Worm (Caenorhabditis elegans) whole organism, L2 larva: ENCODE measurements around the gene atg-13.
A peak's percentile ranks its signal among the peaks of the same experiment; 100 is the strongest.

Source experiments
- C34F6.9 ChIP-seq: fragments of 150-350 bp; optimal IDR thresholded peaks from 2 replicates; lab custom pipeline; 2014; ENCODE audit warnings: missing biosample characterization, missing genetic modification characterization
- F13H6.1 ChIP-seq: sonication (generic microtip); optimal IDR thresholded peaks from 2 replicates; lab custom pipeline; 2016; ENCODE audit warnings: missing genetic modification characterization, missing compliant biosample characterization
- R02D3.7 ChIP-seq: fragments of 150-350 bp; optimal IDR thresholded peaks from 2 replicates; lab custom pipeline; 2014; ENCODE audit warnings: missing biosample characterization, missing genetic modification characterization
- Y55F3AM.14 ChIP-seq: fragments of 200-800 bp; sonication (Bioruptor generic); optimal IDR thresholded peaks from 2 replicates; lab custom pipeline; 2018; ENCODE audit warnings: mild to moderate bottlenecking, missing genetic modification characterization, missing compliant biosample characterization
- ZK546.5 ChIP-seq: sonication (generic microtip); optimal IDR thresholded peaks from 2 replicates; lab custom pipeline; 2017; ENCODE audit warnings: missing biosample characterization, missing genetic modification characterization
- ama-1 ChIP-seq: fragments of 150-350 bp; optimal IDR thresholded peaks from 2 replicates; lab custom pipeline; 2018; ENCODE audit warnings: inconsistent platforms
- blmp-1 ChIP-seq: sonication (generic microtip); optimal IDR thresholded peaks from 2 replicates; lab custom pipeline; 2017; ENCODE audit warnings: missing genetic modification characterization, mild to moderate bottlenecking, missing compliant biosample characterization, antibody characterized with exemption, moderate library complexity; ENCODE audit not compliant: insufficient read depth
- ceh-82 ChIP-seq: fragments of 150-350 bp; optimal IDR thresholded peaks from 2 replicates; lab custom pipeline; 2014; ENCODE audit warnings: missing biosample characterization, missing genetic modification characterization
- crh-2 ChIP-seq: sonication (generic microtip); optimal IDR thresholded peaks from 2 replicates; lab custom pipeline; 2017; ENCODE audit warnings: missing biosample characterization, missing genetic modification characterization
- dmd-4 ChIP-seq: sonication (generic microtip); optimal IDR thresholded peaks from 2 replicates; lab custom pipeline; 2017; ENCODE audit warnings: missing biosample characterization, missing genetic modification characterization
- egl-27 ChIP-seq: sonication (generic microtip); optimal IDR thresholded peaks from 3 replicates; lab custom pipeline; 2017; ENCODE audit warnings: missing biosample characterization, missing genetic modification reagents, missing genetic modification characterization
- elt-3 ChIP-seq: sonication (generic microtip); optimal IDR thresholded peaks from 2 replicates; lab custom pipeline; 2017; ENCODE audit warnings: missing biosample characterization, missing genetic modification characterization
- fos-1 ChIP-seq: fragments of 150-350 bp; optimal IDR thresholded peaks from 2 replicates; lab custom pipeline; 2014; ENCODE audit warnings: missing biosample characterization, missing genetic modification characterization
- gmeb-1 ChIP-seq: fragments of 150-350 bp; optimal IDR thresholded peaks from 2 replicates; lab custom pipeline; 2014; ENCODE audit warnings: missing biosample characterization, missing genetic modification characterization
- lin-11 ChIP-seq: fragments of 150-350 bp; sonication (generic microtip); optimal IDR thresholded peaks from 2 replicates; lab custom pipeline; 2014; ENCODE audit warnings: missing biosample characterization, missing genetic modification characterization, inconsistent platforms, mixed read lengths
- lin-13 ChIP-seq: fragments of 150-350 bp; optimal IDR thresholded peaks from 2 replicates; lab custom pipeline; 2014; ENCODE audit warnings: missing biosample characterization, missing genetic modification reagents, missing genetic modification characterization
- lsy-2 ChIP-seq, 2 experiments: fragments of 150-350 bp in 1 of 2; sonication (generic microtip) in 1 of 2; optimal IDR thresholded peaks; 2 replicates each; lab custom pipeline; 2014 to 2017; ENCODE audit warnings: missing biosample characterization in 2 of 2, missing genetic modification characterization in 2 of 2
- mab-5 ChIP-seq: fragments of 150-350 bp; optimal IDR thresholded peaks from 2 replicates; lab custom pipeline; 2014; ENCODE audit warnings: missing biosample characterization, missing genetic modification characterization
- mbf-1 ChIP-seq: sonication (generic microtip); optimal IDR thresholded peaks from 2 replicates; lab custom pipeline; 2017; ENCODE audit warnings: missing biosample characterization, missing genetic modification characterization
- mdl-1 ChIP-seq, 2 experiments: fragments of 150-350 bp in 1 of 2; sonication (generic microtip) in 1 of 2; optimal IDR thresholded peaks; 2 replicates each; lab custom pipeline; 2017; ENCODE audit warnings: missing biosample characterization in 2 of 2, missing genetic modification characterization in 2 of 2
- nhr-10 ChIP-seq: sonication (generic microtip); optimal IDR thresholded peaks from 2 replicates; lab custom pipeline; 2017; ENCODE audit warnings: missing biosample characterization, missing genetic modification characterization
- nhr-11 ChIP-seq: fragments of 150-350 bp; optimal IDR thresholded peaks from 2 replicates; lab custom pipeline; 2014; ENCODE audit warnings: missing biosample characterization, missing genetic modification characterization
- nhr-12 ChIP-seq: fragments of 150-350 bp; optimal IDR thresholded peaks from 2 replicates; lab custom pipeline; 2014; ENCODE audit warnings: missing biosample characterization, missing genetic modification characterization
- nhr-129 ChIP-seq: fragments of 150-350 bp; optimal IDR thresholded peaks from 2 replicates; lab custom pipeline; 2014; ENCODE audit warnings: missing biosample characterization, missing genetic modification characterization
- nhr-21 ChIP-seq: fragments of 150-350 bp; optimal IDR thresholded peaks from 2 replicates; lab custom pipeline; 2014; ENCODE audit warnings: missing biosample characterization, missing genetic modification characterization
- nhr-25 ChIP-seq: fragments of 150-350 bp; sonication (generic microtip); optimal IDR thresholded peaks from 3 replicates; lab custom pipeline; 2014; ENCODE audit warnings: missing biosample characterization, missing genetic modification characterization
- nhr-6 ChIP-seq: fragments of 150-350 bp; optimal IDR thresholded peaks from 2 replicates; lab custom pipeline; 2014; ENCODE audit warnings: missing biosample characterization, missing genetic modification characterization
- peb-1 ChIP-seq: fragments of 150-350 bp; optimal IDR thresholded peaks from 2 replicates; lab custom pipeline; 2014; ENCODE audit warnings: missing biosample characterization, missing genetic modification characterization
- skn-1 ChIP-seq: sonication (generic microtip); optimal IDR thresholded peaks from 2 replicates; lab custom pipeline; 2017; ENCODE audit warnings: missing biosample characterization, missing genetic modification characterization
- sma-9 ChIP-seq, 2 experiments: fragments of 150-350 bp in 1 of 2; sonication (generic microtip) in 1 of 2; optimal IDR thresholded peaks; 2 replicates each; lab custom pipeline; 2014 to 2016; ENCODE audit warnings: missing genetic modification characterization in 2 of 2, mild to moderate bottlenecking in 1 of 2, missing biosample characterization in 1 of 2, missing compliant biosample characterization in 1 of 2, missing genetic modification reagents in 1 of 2, moderate library complexity in 1 of 2
- unc-39 ChIP-seq: fragments of 150-350 bp; optimal IDR thresholded peaks from 2 replicates; lab custom pipeline; 2014; ENCODE audit warnings: missing biosample characterization, missing genetic modification characterization
- unc-55 ChIP-seq: fragments of 150-350 bp; sonication (generic microtip); optimal IDR thresholded peaks from 3 replicates; lab custom pipeline; 2014; ENCODE audit warnings: missing biosample characterization, missing genetic modification reagents, missing genetic modification characterization
- unc-62 ChIP-seq: fragments of 150-350 bp; optimal IDR thresholded peaks from 2 replicates; lab custom pipeline; 2014; ENCODE audit warnings: missing biosample characterization, missing genetic modification reagents, missing genetic modification characterization
- zag-1 ChIP-seq: fragments of 150-350 bp; optimal IDR thresholded peaks from 2 replicates; lab custom pipeline; 2014; ENCODE audit warnings: missing biosample characterization, missing genetic modification characterization
- ztf-11 ChIP-seq: sonication (generic microtip); optimal IDR thresholded peaks from 2 replicates; lab custom pipeline; 2017; ENCODE audit warnings: missing biosample characterization, missing genetic modification characterization
- ztf-4 ChIP-seq: fragments of 150-350 bp; optimal IDR thresholded peaks from 2 replicates; lab custom pipeline; 2014; ENCODE audit warnings: missing biosample characterization, missing genetic modification characterization

atg-13 gene

ce11 chrIII:8124323-8124722 is 33.7 kb downstream of the atg-13 start:
- peak; percentile 50 for TF ChIP-seq nhr-6 (tag; lab: Kevin White, UChicago)
- TF ChIP-seq ZK546.5 (tag; lab: Kevin White, UChicago): no peak
- TF ChIP-seq nhr-21 (tag; lab: Kevin White, UChicago): peak; percentile 72
- peak; percentile 87 for TF ChIP-seq sma-9 (GFP tag; optimal IDR thresholded peaks at IDR 0.05; lab: Kevin White, UChicago)
- TF ChIP-seq sma-9 (tag; optimal IDR thresholded peaks at IDR 0.05; lab: Kevin White, UChicago): no peak
- peak; percentile 37 for TF ChIP-seq gmeb-1 (tag; lab: Kevin White, UChicago)
- TF ChIP-seq unc-39: no peak
- peak; percentile 29 for TF ChIP-seq mab-5 (tag; lab: Kevin White, UChicago)
- no peak for TF ChIP-seq unc-62 (GFP tag; lab: Kevin White, UChicago)
- TF ChIP-seq nhr-11 (tag; lab: Kevin White, UChicago): no peak
- TF ChIP-seq peb-1 (tag; lab: Kevin White, UChicago): no peak
- TF ChIP-seq mdl-1 (tag; optimal IDR thresholded peaks at IDR 0.05; lab: Kevin White, UChicago): peak in 1 of 2 experiments; percentile 46
- peak; percentile 83 for TF ChIP-seq unc-55 (GFP tag; lab: Kevin White, UChicago)
- peak; percentile 82 for TF ChIP-seq lin-13
- TF ChIP-seq skn-1 (tag; lab: Kevin White, UChicago): no peak
- peak; percentile 80 for TF ChIP-seq F13H6.1
- TF ChIP-seq lsy-2 (tag; optimal IDR thresholded peaks at IDR 0.05; lab: Kevin White, UChicago): peak; percentile 20 to 89
- TF ChIP-seq nhr-25: peak; percentile 88
- peak; percentile 34 for TF ChIP-seq egl-27
- TF ChIP-seq ztf-4: no peak
- peak; percentile 90 for TF ChIP-seq crh-2
- peak; percentile 92 for TF ChIP-seq C34F6.9 (tag; lab: Kevin White, UChicago)
- TF ChIP-seq fos-1 (tag; lab: Kevin White, UChicago): peak; percentile 86
- TF ChIP-seq nhr-129 (tag; lab: Kevin White, UChicago): peak; percentile 68

DNA sequence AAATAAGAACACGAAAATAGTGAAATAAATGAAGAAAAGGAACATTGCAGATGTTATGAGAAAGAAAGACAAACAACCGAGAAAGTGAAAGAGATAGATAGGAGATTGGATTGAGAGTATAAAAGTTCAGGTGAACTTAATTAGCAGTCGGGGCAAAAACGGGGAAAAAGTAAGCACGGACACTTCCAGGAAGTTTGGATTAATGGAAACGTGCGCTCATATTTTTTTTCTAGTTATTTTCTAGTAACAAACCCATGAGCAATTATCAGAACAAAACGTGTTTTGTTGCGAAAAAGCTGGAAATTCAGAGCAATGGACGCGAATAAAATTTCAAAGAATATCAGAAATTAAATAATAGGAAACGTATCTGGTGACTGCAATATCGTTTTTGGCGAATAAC is 36.1 kb downstream of the atg-13 start:
- TF ChIP-seq peb-1 (tag; lab: Kevin White, UChicago): no peak
- TF ChIP-seq nhr-10: no peak
- no peak for TF ChIP-seq egl-27
- no peak for TF ChIP-seq nhr-129 (tag; lab: Kevin White, UChicago)
- no peak for TF ChIP-seq nhr-6 (tag; lab: Kevin White, UChicago)
- no peak for TF ChIP-seq fos-1 (tag; lab: Kevin White, UChicago)
- TF ChIP-seq ama-1 (lab: Kevin White, UChicago): no peak
- peak in 1 of 2 experiments; percentile 55 for TF ChIP-seq lsy-2 (tag; optimal IDR thresholded peaks at IDR 0.05; lab: Kevin White, UChicago)
- TF ChIP-seq blmp-1 (tag; lab: Kevin White, UChicago): no peak
- TF ChIP-seq mbf-1 (tag; lab: Kevin White, UChicago): no peak
- peak; percentile 63 for TF ChIP-seq nhr-21 (tag; lab: Kevin White, UChicago)
- no peak for TF ChIP-seq skn-1 (tag; lab: Kevin White, UChicago)
- TF ChIP-seq zag-1: no peak
- TF ChIP-seq dmd-4: no peak
- no peak for TF ChIP-seq ztf-4
- peak; percentile 12 for TF ChIP-seq lin-11 (tag; lab: Kevin White, UChicago)
- TF ChIP-seq Y55F3AM.14 (GFP tag; lab: Kevin White, UChicago): no peak
- no peak for TF ChIP-seq elt-3 (tag; lab: Kevin White, UChicago)

DNA sequence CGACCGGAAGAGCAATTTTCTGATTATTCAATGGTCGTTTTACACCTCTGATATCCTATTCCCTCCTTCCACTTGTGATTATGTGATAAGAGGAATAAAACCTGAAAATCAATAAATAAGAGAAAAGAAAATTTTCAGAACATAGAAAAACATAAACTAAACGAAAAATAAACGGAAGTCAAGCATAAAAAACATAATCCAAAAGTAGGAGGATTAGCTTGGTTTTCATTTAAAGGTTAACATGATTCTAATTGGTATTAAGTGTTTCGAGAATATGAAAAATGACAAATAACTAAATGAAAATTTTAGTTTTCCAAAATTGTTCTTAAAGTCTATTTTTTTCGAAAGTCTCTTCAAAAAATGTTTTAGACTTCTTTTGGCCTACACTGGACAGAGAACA is 36.9 kb downstream of the atg-13 start, which contains the start of gene gei-8:
TSS of gene gei-8 (minus strand) at position 101 of the 400 bp plus-strand sequence.
- no peak for TF ChIP-seq Y55F3AM.14 (GFP tag; lab: Kevin White, UChicago)
- TF ChIP-seq ztf-4: no peak
- TF ChIP-seq R02D3.7 (tag; lab: Kevin White, UChicago): no peak
- no peak for TF ChIP-seq F13H6.1

ce11 chrIII:8117155-8117554 is 40.8 kb downstream of the atg-13 start:
- TF ChIP-seq unc-55 (GFP tag; lab: Kevin White, UChicago) (no peak), ztf-11 (tag; lab: Kevin White, UChicago) (no peak), peb-1 (tag; lab: Kevin White, UChicago) (no peak), mbf-1 (tag; lab: Kevin White, UChicago) (no peak), ceh-82 (tag; lab: Kevin White, UChicago) (no peak), crh-2 (no peak), nhr-12 (tag; lab: Kevin White, UChicago) (no peak), mdl-1 (tag; optimal IDR thresholded peaks at IDR 0.05; lab: Kevin White, UChicago) (no peak)
